Fruit fly (Drosophila melanogaster): Measurements from ENCODE around the gene pon.

DNA sequence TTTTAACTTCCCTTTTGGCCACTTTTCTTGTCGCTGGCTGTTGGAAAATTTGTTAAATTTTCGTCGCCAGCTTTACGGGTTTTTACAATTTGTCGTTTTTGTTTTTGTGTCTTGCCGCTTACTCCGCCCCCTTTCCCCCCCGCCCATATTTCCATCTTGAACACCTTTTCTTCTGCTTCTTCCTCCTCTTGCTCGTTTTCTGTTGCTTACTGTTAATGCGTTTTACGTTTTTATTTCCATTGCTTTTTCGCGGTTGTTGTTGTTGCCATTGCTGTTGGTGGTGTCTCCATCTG is 45.4 kb upstream of the pon start:
- TF ChIP-seq CTCF (optimal IDR thresholded peaks at IDR 0.05) (no peak), CG8478 (optimal IDR thresholded peaks at IDR 0.05) (no peak)
